Worm (Caenorhabditis elegans) whole organism, L4 larva: Measurements from ENCODE around the gene F47B8.3.

Source experiments
- F26F4.8 ChIP-seq: fragments of 200-800 bp; sonication (Bioruptor generic); conservative IDR thresholded peaks from 2 replicates; pipeline ENCODE4 v1.3.6; 2022; ENCODE audit warnings: missing genetic modification characterization, missing compliant biosample characterization
- F44E2.7 ChIP-seq: fragments of 200-800 bp; sonication (Bioruptor generic); IDR thresholded peaks from 2 replicates; pipeline ENCODE4 v2.1.2; 2022; ENCODE audit warnings: missing genetic modification characterization, missing compliant biosample characterization
- T26A8.4 ChIP-seq: fragments of 200-800 bp; sonication (Bioruptor generic); IDR thresholded peaks from 2 replicates; pipeline ENCODE4 v1.3.6; 2022; ENCODE audit warnings: missing genetic modification characterization, missing compliant biosample characterization
- aha-1 ChIP-seq: fragments of 150-350 bp; peaks from one replicate; lab custom pipeline; 2014; ENCODE audit warnings: missing biosample characterization, missing genetic modification characterization
- aly-2 ChIP-seq: sonication (generic microtip); optimal IDR thresholded peaks from 2 replicates; lab custom pipeline; 2018; ENCODE audit warnings: missing biosample characterization, missing genetic modification characterization
- arid-1 ChIP-seq: fragments of 200-800 bp; sonication (Bioruptor generic); conservative IDR thresholded peaks from 2 replicates; pipeline ENCODE4 v1.3.6; 2022; ENCODE audit warnings: missing genetic modification reagents, missing genetic modification characterization, missing compliant biosample characterization
- attf-4 ChIP-seq: sonication (generic microtip); optimal IDR thresholded peaks from 3 replicates; lab custom pipeline; 2017; ENCODE audit warnings: missing biosample characterization, missing genetic modification characterization
- ceh-28 ChIP-seq: fragments of 150-350 bp; optimal IDR thresholded peaks from 2 replicates; lab custom pipeline; 2014; ENCODE audit warnings: missing biosample characterization, missing genetic modification reagents, missing genetic modification characterization
- ceh-44 ChIP-seq: fragments of 200-800 bp; sonication (Bioruptor generic); IDR thresholded peaks from 2 replicates; pipeline ENCODE4 v1.3.6; 2022; ENCODE audit warnings: missing genetic modification reagents, missing genetic modification characterization, missing compliant biosample characterization
- daf-19 ChIP-seq: fragments of 200-800 bp; sonication (Bioruptor generic); conservative IDR thresholded peaks from 2 replicates; pipeline ENCODE4 v1.3.6; 2022; ENCODE audit warnings: missing genetic modification characterization, missing compliant biosample characterization
- dmd-6 ChIP-seq: fragments of 200-800 bp; sonication (Bioruptor generic); IDR thresholded peaks from 2 replicates; pipeline ENCODE4 v1.3.6; 2022; ENCODE audit warnings: missing genetic modification reagents, missing genetic modification characterization, missing compliant biosample characterization
- dpl-1 ChIP-seq: fragments of 150-350 bp; optimal IDR thresholded peaks from 2 replicates; lab custom pipeline; 2014; ENCODE audit warnings: missing biosample characterization, missing genetic modification reagents, missing genetic modification characterization
- fkh-10 ChIP-seq: fragments of 150-350 bp; optimal IDR thresholded peaks from 2 replicates; lab custom pipeline; 2014; ENCODE audit warnings: missing biosample characterization, missing genetic modification reagents, missing genetic modification characterization
- fos-1 ChIP-seq: fragments of 150-350 bp; optimal IDR thresholded peaks from 2 replicates; lab custom pipeline; 2014; ENCODE audit warnings: missing biosample characterization, missing genetic modification characterization
- hif-1 ChIP-seq, 2 experiments: sonication (generic microtip); optimal IDR thresholded peaks; 2 replicates each; lab custom pipeline; 2016 to 2017; ENCODE audit warnings: missing compliant biosample characterization in 2 of 2, missing genetic modification characterization in 2 of 2, missing genetic modification reagents in 2 of 2, missing genotype in 2 of 2, mild to moderate bottlenecking in 1 of 2
- hlh-11 ChIP-seq: fragments of 200-800 bp; sonication (Bioruptor generic); optimal IDR thresholded peaks from 2 replicates; lab custom pipeline; 2018; ENCODE audit warnings: mild to moderate bottlenecking, missing genetic modification characterization, missing compliant biosample characterization
- hlh-30 ChIP-seq: sonication (generic microtip); optimal IDR thresholded peaks from 2 replicates; lab custom pipeline; 2017; ENCODE audit warnings: antibody characterized with exemption, mild to moderate bottlenecking, missing genetic modification characterization, missing compliant biosample characterization; ENCODE audit not compliant: insufficient read depth
- lim-7 ChIP-seq: fragments of 200-800 bp; sonication (Bioruptor generic); IDR thresholded peaks from 2 replicates; pipeline ENCODE4 v1.3.6; 2022; ENCODE audit warnings: missing genetic modification characterization, missing compliant biosample characterization
- lin-38 ChIP-seq: fragments of 200-800 bp; sonication (Bioruptor generic); IDR thresholded peaks from 2 replicates; pipeline ENCODE4 v1.3.6; 2022; ENCODE audit warnings: missing genetic modification reagents, missing genetic modification characterization, missing compliant biosample characterization
- lin-39 ChIP-seq: fragments of 150-350 bp; optimal IDR thresholded peaks from 2 replicates; lab custom pipeline; 2014; ENCODE audit warnings: missing biosample characterization, missing genetic modification reagents, missing genetic modification characterization
- lir-3 ChIP-seq: sonication (generic microtip); optimal IDR thresholded peaks from 2 replicates; lab custom pipeline; 2016; ENCODE audit warnings: mild to moderate bottlenecking, missing genetic modification characterization, missing compliant biosample characterization
- madf-5 ChIP-seq, 2 experiments: fragments of 200-800 bp; sonication (Bioruptor generic); IDR thresholded peaks; 2 replicates each; pipeline ENCODE4 v1.3.6; 2022; ENCODE audit warnings: missing compliant biosample characterization in 2 of 2, missing genetic modification characterization in 2 of 2
- mdt-29 ChIP-seq: fragments of 200-800 bp; sonication (Bioruptor generic); IDR thresholded peaks from 2 replicates; pipeline ENCODE4 v1.3.6; 2022; ENCODE audit warnings: missing genetic modification reagents, missing genetic modification characterization, missing compliant biosample characterization
- mxl-3 ChIP-seq: fragments of 200-800 bp; sonication (Bioruptor generic); optimal IDR thresholded peaks from 2 replicates; lab custom pipeline; 2018; ENCODE audit warnings: mild to moderate bottlenecking, missing genetic modification characterization, missing compliant biosample characterization
- nhr-10 ChIP-seq: fragments of 150-350 bp; optimal IDR thresholded peaks from 2 replicates; lab custom pipeline; 2014; ENCODE audit warnings: missing biosample characterization, missing genetic modification characterization
- nhr-102 ChIP-seq: sonication (generic microtip); optimal IDR thresholded peaks from 2 replicates; lab custom pipeline; 2016; ENCODE audit warnings: mild to moderate bottlenecking, missing genetic modification characterization, moderate library complexity, missing compliant biosample characterization
- nhr-11 ChIP-seq: fragments of 150-350 bp; optimal IDR thresholded peaks from 2 replicates; lab custom pipeline; 2014; ENCODE audit warnings: missing biosample characterization, missing genetic modification characterization
- nhr-237 ChIP-seq: sonication (generic microtip); optimal IDR thresholded peaks from 2 replicates; lab custom pipeline; 2017; ENCODE audit warnings: missing biosample characterization, missing genetic modification characterization
- nhr-42 ChIP-seq: fragments of 200-800 bp; sonication (Bioruptor generic); IDR thresholded peaks from 2 replicates; pipeline ENCODE4 v1.3.6; 2022; ENCODE audit warnings: missing genetic modification characterization, missing compliant biosample characterization
- nhr-48 ChIP-seq: sonication (generic microtip); optimal IDR thresholded peaks from 2 replicates; lab custom pipeline; 2016; ENCODE audit warnings: mild to moderate bottlenecking, missing genetic modification characterization, missing compliant biosample characterization
- nhr-77 ChIP-seq: fragments of 150-350 bp; optimal IDR thresholded peaks from 2 replicates; lab custom pipeline; 2014; ENCODE audit warnings: missing biosample characterization, missing genetic modification characterization
- pha-4 ChIP-seq, 2 experiments: fragments of 150-350 bp in 1 of 2; fragments of 200-800 bp in 1 of 2; sonication (Bioruptor generic) in 1 of 2; IDR thresholded peaks in 1 of 2; optimal IDR thresholded peaks in 1 of 2; 2 replicates each; pipeline versions ENCODE4 v1.3.6 to Lab custom; 2014 to 2022; ENCODE audit warnings: missing genetic modification characterization in 2 of 2, missing genetic modification reagents in 2 of 2, missing biosample characterization in 1 of 2, missing compliant biosample characterization in 1 of 2
- skn-1 ChIP-seq: fragments of 150-350 bp; optimal IDR thresholded peaks from 2 replicates; lab custom pipeline; 2014; ENCODE audit warnings: missing biosample characterization, missing genetic modification characterization
- spr-3 ChIP-seq: fragments of 200-800 bp; sonication (Bioruptor generic); optimal IDR thresholded peaks from 2 replicates; lab custom pipeline; 2018; ENCODE audit warnings: mild to moderate bottlenecking, missing genetic modification characterization, missing compliant biosample characterization
- tra-1 ChIP-seq: fragments of 200-800 bp; sonication (Bioruptor generic); IDR thresholded peaks from 2 replicates; pipeline ENCODE4 v1.3.6; 2022; ENCODE audit warnings: missing genetic modification reagents, missing genetic modification characterization, missing compliant biosample characterization
- unc-39 ChIP-seq: sonication (generic microtip); optimal IDR thresholded peaks from 2 replicates; lab custom pipeline; 2017; ENCODE audit warnings: missing biosample characterization, missing genetic modification characterization
- zip-2 ChIP-seq: fragments of 150-350 bp; optimal IDR thresholded peaks from 2 replicates; lab custom pipeline; 2014; ENCODE audit warnings: missing biosample characterization, missing genetic modification characterization
- ztf-11 ChIP-seq: fragments of 150-350 bp; optimal IDR thresholded peaks from 2 replicates; lab custom pipeline; 2014; ENCODE audit warnings: missing biosample characterization, missing genetic modification characterization

The F47B8.3 gene

ce11 chrV:14283241-14283640 is 39.6 kb downstream of the F47B8.3 start, which contains the start of gene F40G12.10:
Gene F40G12.10, plus strand, starts transcription at chrV:14283541.
- TF ChIP-seq pha-4 (GFP tag; IDR thresholded peaks at IDR 0.05; lab: Robert Waterston, UW) (no peak), pha-4 (tag; optimal IDR thresholded peaks at IDR 0.05; lab: Kevin White, UChicago) (no peak), zip-2 (tag; lab: Kevin White, UChicago) (no peak), hlh-11 (tag; lab: Kevin White, UChicago) (no peak), hlh-30 (tag; lab: Kevin White, UChicago) (no peak), nhr-48 (tag; lab: Kevin White, UChicago) (no peak), mxl-3 (GFP tag; lab: Kevin White, UChicago) (no peak), ceh-28 (no peak), lin-38 (GFP tag; lab: Robert Waterston, UW) (no peak), nhr-42 (no peak), hif-1 (tag; optimal IDR thresholded peaks at IDR 0.05; lab: Kevin White, UChicago) (no peak), nhr-10 (no peak), daf-19 (no peak), madf-5 (GFP tag; IDR thresholded peaks at IDR 0.05; lab: Robert Waterston, UW) (no peak), nhr-11 (tag; lab: Kevin White, UChicago) (no peak), attf-4 (tag; lab: Kevin White, UChicago) (no peak)
- TF ChIP-seq, all 104 proteins: peak for 0

DNA sequence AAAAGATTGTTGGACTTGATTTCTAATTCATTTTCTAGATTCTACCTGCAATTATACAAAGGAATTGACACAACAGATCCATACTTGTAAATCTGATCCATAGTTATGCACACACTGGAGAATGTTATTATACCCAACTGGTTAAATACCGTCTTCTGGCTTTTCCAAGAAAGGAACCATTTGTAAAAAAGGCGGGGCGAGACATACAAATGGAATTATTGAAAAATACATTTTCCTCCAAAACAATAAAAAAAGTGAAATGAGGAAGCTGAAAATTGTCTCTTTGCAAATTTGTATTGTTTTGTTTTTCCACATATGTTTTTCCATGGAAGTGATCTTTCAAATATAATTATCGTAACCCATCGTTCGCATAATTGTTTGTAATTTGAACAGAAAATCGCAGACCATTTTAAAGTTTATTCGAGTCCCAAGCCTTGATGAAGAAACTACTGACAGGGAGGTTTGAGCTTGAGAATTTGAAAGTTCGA is 40.5 kb downstream of the F47B8.3 start, which contains the start of the genes srt-74 and F40G12.9:
Gene srt-74 (minus strand): TSS at position 101 of the 488 bp plus-strand sequence.
Gene F40G12.9 (plus strand): TSS at position 438 of the 488 bp plus-strand sequence.
- TF ChIP-seq nhr-42 (no peak), nhr-102 (no peak), nhr-77 (no peak), fkh-10 (GFP tag; lab: Kevin White, UChicago) (no peak), fos-1 (tag; lab: Kevin White, UChicago) (no peak), F44E2.7 (GFP tag; lab: Robert Waterston, UW) (no peak), tra-1 (GFP tag; lab: Robert Waterston, UW) (no peak), ztf-11 (tag; lab: Kevin White, UChicago) (no peak), spr-3 (GFP tag; lab: Kevin White, UChicago) (no peak), lim-7 (GFP tag; lab: Robert Waterston, UW) (no peak), ceh-44 (GFP tag; lab: Robert Waterston, UW) (no peak), arid-1 (no peak), F26F4.8 (GFP tag; lab: Robert Waterston, UW) (no peak)

ce11 chrV:14279777-14280176 is 43.0 kb downstream of the F47B8.3 start, which contains the start of gene srt-33:
Gene srt-33, minus strand, starts transcription at chrV:14279877.
- TF ChIP-seq unc-39 (tag; lab: Kevin White, UChicago) (no peak), nhr-237 (tag; lab: Kevin White, UChicago) (no peak), ztf-11 (tag; lab: Kevin White, UChicago) (no peak), lir-3 (tag; lab: Kevin White, UChicago) (no peak), dmd-6 (no peak), skn-1 (tag; lab: Kevin White, UChicago) (no peak), aly-2 (tag; lab: Kevin White, UChicago) (no peak), aha-1 (no peak), dpl-1 (GFP tag; lab: Kevin White, UChicago) (no peak), T26A8.4 (no peak), arid-1 (no peak), mdt-29 (GFP tag; lab: Robert Waterston, UW) (no peak), lin-39 (tag; lab: Kevin White, UChicago) (no peak)
